Worm (Caenorhabditis elegans): Measurements from ENCODE around the gene tmem-131.

The tmem-131 gene

ce11 chrIII:4968146-4968545 is 29.8 kb downstream of the tmem-131 start:
- TF ChIP-seq zip-4 (GFP tag; optimal IDR thresholded peaks at IDR 0.05): no peak
- TF ChIP-seq lsy-2 (tag; optimal IDR thresholded peaks at IDR 0.05): peak in 1 of 2 experiments; percentile 8
- no peak for TF ChIP-seq isw-1 (GFP tag; IDR thresholded peaks at IDR 0.05)
- TF ChIP-seq fos-1 (tag; optimal IDR thresholded peaks at IDR 0.05): no peak
- TF ChIP-seq lin-14 (GFP tag; optimal IDR thresholded peaks at IDR 0.05): peak; percentile 66
- no peak for TF ChIP-seq tlp-1 (tag; optimal IDR thresholded peaks at IDR 0.05)
- TF ChIP-seq skn-1 (tag; optimal IDR thresholded peaks at IDR 0.05): no peak
- no peak for TF ChIP-seq fkh-10 (GFP tag; optimal IDR thresholded peaks at IDR 0.05)

ce11 chrIII:4967236-4967635 is 30.7 kb downstream of the tmem-131 start:
- TF ChIP-seq ces-1 (GFP tag; optimal IDR thresholded peaks at IDR 0.05) (peak; percentile 85), mep-1 (tag; optimal IDR thresholded peaks at IDR 0.05) (peak; percentile 13), fkh-10 (GFP tag; optimal IDR thresholded peaks at IDR 0.05) (peak; percentile 75), hpl-2 (GFP tag; optimal IDR thresholded peaks at IDR 0.05) (no peak), ceh-82 (tag; optimal IDR thresholded peaks at IDR 0.05) (peak in 1 of 3 experiments; percentile 25), lin-35 (GFP tag; optimal IDR thresholded peaks at IDR 0.05) (peak in 1 of 2 experiments; percentile 6), rnt-1 (tag; optimal IDR thresholded peaks at IDR 0.05) (no peak), aha-1 (tag; optimal IDR thresholded peaks at IDR 0.05) (no peak), sptf-1 (tag; optimal IDR thresholded peaks at IDR 0.05) (no peak), lin-39 (tag; optimal IDR thresholded peaks at IDR 0.05) (no peak), ets-5 (GFP tag; IDR thresholded peaks at IDR 0.05) (no peak), ama-1 (optimal IDR thresholded peaks at IDR 0.05) (no peak), skn-1 (tag; optimal IDR thresholded peaks at IDR 0.05) (no peak), nhr-90 (tag; optimal IDR thresholded peaks at IDR 0.05; ENCODE audit: poor library complexity) (no peak), lin-14 (GFP tag; optimal IDR thresholded peaks at IDR 0.05) (peak; percentile 82), nhr-71 (tag; optimal IDR thresholded peaks at IDR 0.05) (peak; percentile 8)

DNA sequence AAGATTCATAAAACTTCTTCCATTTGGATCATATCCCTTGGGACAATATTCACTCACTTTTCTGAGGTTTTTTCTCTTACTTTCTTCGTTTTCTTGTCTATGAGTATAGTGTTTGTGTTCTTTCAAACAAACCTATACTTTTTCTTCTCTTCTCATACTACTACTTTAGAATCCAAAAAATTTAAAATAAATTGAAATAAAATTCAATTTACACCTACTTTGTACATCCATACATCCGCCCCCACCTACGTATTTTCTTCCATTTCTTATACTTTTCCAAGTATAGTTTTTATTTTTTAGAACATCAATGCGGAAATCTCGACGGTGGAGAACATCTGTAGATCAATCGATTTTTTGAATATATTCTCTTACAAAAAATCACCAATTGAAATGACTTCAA is 32.7 kb downstream of the tmem-131 start, which contains the start of gene nca-2:
Gene nca-2, plus strand, starts transcription at position 301 of the 400 bp plus-strand sequence.
- TF ChIP-seq pqm-1 (tag; optimal IDR thresholded peaks at IDR 0.05) (no peak), ets-5 (GFP tag; IDR thresholded peaks at IDR 0.05) (no peak), aha-1 (tag; optimal IDR thresholded peaks at IDR 0.05) (no peak), ceh-8 (GFP tag; optimal IDR thresholded peaks at IDR 0.05) (no peak), unc-86 (tag; optimal IDR thresholded peaks at IDR 0.05) (no peak)

DNA sequence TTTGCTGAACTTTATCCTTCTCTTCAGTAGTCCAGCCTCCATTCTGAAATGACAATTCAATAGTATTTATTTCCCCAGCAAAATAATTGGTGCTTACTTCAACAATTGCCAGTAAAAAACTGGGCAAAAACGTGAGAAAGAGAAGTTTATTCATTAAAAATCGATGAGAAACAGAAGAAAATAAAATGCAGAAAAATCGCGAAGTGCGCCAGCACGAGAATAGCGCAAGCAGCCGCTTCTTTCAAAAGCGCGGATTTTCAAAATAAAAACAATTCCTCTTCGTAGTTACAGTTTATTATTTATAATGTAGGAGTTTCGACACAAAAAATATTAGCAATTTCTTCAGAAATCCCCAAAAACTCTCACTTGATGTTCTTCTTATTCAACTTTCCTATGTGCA is 35.1 kb downstream of the tmem-131 start, which contains the start of gene C27F2.9:
Gene C27F2.9, minus strand, starts transcription at position 159 of the 400 bp plus-strand sequence.
- TF ChIP-seq xbp-1 (tag; optimal IDR thresholded peaks at IDR 0.05) (peak; percentile 93), lin-14 (GFP tag; optimal IDR thresholded peaks at IDR 0.05) (peak; percentile 88), efl-3 (GFP tag; optimal IDR thresholded peaks at IDR 0.05) (peak; percentile 19), nhr-19 (GFP tag; conservative IDR thresholded peaks at IDR 0.05) (peak; percentile 91), unc-130 (tag; optimal IDR thresholded peaks at IDR 0.05) (peak; percentile 81), rnt-1 (tag; optimal IDR thresholded peaks at IDR 0.05) (peak; percentile 96), fkh-8 (tag; optimal IDR thresholded peaks at IDR 0.05) (peak; percentile 84), unc-62 (GFP tag; optimal IDR thresholded peaks at IDR 0.05) (no peak), mdl-1 (tag; optimal IDR thresholded peaks at IDR 0.05) (peak in 1 of 2 experiments; percentile 71), aha-1 (tag; optimal IDR thresholded peaks at IDR 0.05) (peak; percentile 56), blmp-1 (tag; optimal IDR thresholded peaks at IDR 0.05) (peak; percentile 71), mef-2 (tag; optimal IDR thresholded peaks at IDR 0.05) (peak; percentile 5), ceh-90 (tag; optimal IDR thresholded peaks at IDR 0.05) (peak; percentile 63), efl-1 (optimal IDR thresholded peaks at IDR 0.05) (peak; percentile 98 to 99), efl-1 (GFP tag; optimal IDR thresholded peaks at IDR 0.05 in 1 of 2) (peak; percentile 99 to 100), lsy-2 (tag; optimal IDR thresholded peaks at IDR 0.05) (peak; percentile 94), ceh-82 (tag; optimal IDR thresholded peaks at IDR 0.05) (peak; percentile 89 to 94 (median 93)), ceh-63 (GFP tag; optimal IDR thresholded peaks at IDR 0.05) (no peak), ceh-88 (GFP tag; IDR thresholded peaks at IDR 0.05) (peak; percentile 57; the same call in 1 of the 2 replicates), mab-9 (GFP tag; IDR thresholded peaks at IDR 0.05) (peak; percentile 84), nhr-237 (tag; optimal IDR thresholded peaks at IDR 0.05) (peak; percentile 84), nhr-85 (tag) (peak; percentile 93), ceh-8 (GFP tag; optimal IDR thresholded peaks at IDR 0.05) (peak; percentile 84), Y116A8C.19 (tag; optimal IDR thresholded peaks at IDR 0.05; ENCODE audit: borderline replicate concordance) (no peak), hlh-4 (tag; optimal IDR thresholded peaks at IDR 0.05) (no peak), nhr-71 (tag; optimal IDR thresholded peaks at IDR 0.05) (peak; percentile 95), nhr-11 (tag; optimal IDR thresholded peaks at IDR 0.05) (peak; percentile 90), egl-13 (tag; optimal IDR thresholded peaks at IDR 0.05) (peak; percentile 84), sox-4 (tag; optimal IDR thresholded peaks at IDR 0.05) (peak; percentile 82), unc-30 (tag; optimal IDR thresholded peaks at IDR 0.05) (no peak), egl-27 (tag; optimal IDR thresholded peaks at IDR 0.05) (no peak)
